Fruit fly (Drosophila melanogaster) ovary, adult (tissue): ENCODE data around the gene BckdhA.

Source experiments
- CG17801 ChIP-seq: fragments of 200-800 bp; optimal IDR thresholded peaks from 2 replicates; lab custom pipeline; 2019; ENCODE audit warnings: missing biosample characterization, mild to moderate bottlenecking, missing genetic modification characterization, moderate library complexity; ENCODE audit not compliant: partially characterized antibody

Gene BckdhA

dm6 chr3R:9534595-9535217 lies 20.9 kb upstream of the BckdhA start:
- no peak for TF ChIP-seq CG17801 (GFP tag; lab: Kevin White, UChicago)

- TF ChIP-seq CG17801 (GFP tag; lab: Kevin White, UChicago) = no peak
Observed at dm6 chr3R:9543495-9544180, 11.9 kb upstream of the BckdhA start.

dm6 chr3R:9546808-9547381 lies 8.7 kb upstream of the BckdhA start:
- TF ChIP-seq CG17801 (GFP tag; lab: Kevin White, UChicago) = no peak

dm6 chr3R:9548769-9549168 lies 6.8 kb upstream of the BckdhA start:
- no peak for TF ChIP-seq CG17801 (GFP tag; lab: Kevin White, UChicago)

- no peak for TF ChIP-seq CG17801 (GFP tag; lab: Kevin White, UChicago)
Observed at dm6 chr3R:9550265-9551012, 5.1 kb upstream of the BckdhA start.

dm6 chr3R:9551013-9551658 lies 4.4 kb upstream of the BckdhA start:
- peak; percentile 43 for TF ChIP-seq CG17801 (GFP tag; lab: Kevin White, UChicago)

DNA sequence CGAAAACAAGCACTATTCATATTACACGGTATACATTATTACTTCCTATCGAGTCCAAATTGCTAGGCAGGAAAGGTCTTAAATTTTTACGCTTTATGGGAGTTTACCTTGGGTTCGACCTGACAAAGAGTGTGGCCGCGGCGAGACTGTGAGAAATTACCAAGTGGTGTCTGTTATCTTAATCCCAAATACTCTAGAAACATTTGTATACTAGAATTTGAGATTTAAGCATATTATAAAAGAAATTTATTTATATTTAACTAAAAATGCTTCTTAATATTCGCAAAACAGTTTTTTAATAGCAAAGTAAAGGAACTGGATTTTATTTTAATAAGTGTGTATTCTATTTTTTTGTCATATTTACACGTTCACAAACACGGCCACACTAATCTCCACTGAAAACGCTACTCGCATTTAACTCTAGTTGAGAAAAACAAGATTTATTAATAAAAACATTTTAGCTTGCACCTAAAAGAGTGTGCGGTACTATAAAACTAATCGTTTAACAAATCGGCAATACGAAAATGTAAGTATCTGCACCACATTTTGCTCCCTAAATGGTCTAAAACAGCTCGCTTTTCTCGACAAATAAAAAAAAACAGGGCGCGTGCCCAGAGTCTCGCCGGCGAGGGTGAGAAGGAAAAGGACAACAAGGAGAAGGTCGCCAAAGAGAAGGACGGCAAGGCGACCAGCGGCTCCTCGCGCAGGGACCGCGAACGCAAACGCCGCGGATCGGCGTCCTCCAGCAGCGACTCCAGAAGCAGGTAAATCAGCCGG lies 3.7 kb upstream of the BckdhA start, which contains the start of the genes mura and RnpS1:
mura (minus strand) TSS at position 148 of the 777 bp plus-strand sequence.
RnpS1 (plus strand) TSS at position 376 of the 777 bp plus-strand sequence.
- no peak for TF ChIP-seq CG17801 (GFP tag; lab: Kevin White, UChicago)

dm6 chr3R:9559413-9560014 lies 3.9 kb downstream of the BckdhA start, which contains the start of the genes AP-1mu and MBD-like:
Gene AP-1mu, minus strand, starts transcription at chr3R:9559525.
Gene MBD-like, plus strand, starts transcription at chr3R:9559760.
- peak; percentile 72 for TF ChIP-seq CG17801 (GFP tag; lab: Kevin White, UChicago)

- no peak for TF ChIP-seq CG17801 (GFP tag; lab: Kevin White, UChicago)
Observed at dm6 chr3R:9561121-9561520, 5.5 kb downstream of the BckdhA start.

DNA sequence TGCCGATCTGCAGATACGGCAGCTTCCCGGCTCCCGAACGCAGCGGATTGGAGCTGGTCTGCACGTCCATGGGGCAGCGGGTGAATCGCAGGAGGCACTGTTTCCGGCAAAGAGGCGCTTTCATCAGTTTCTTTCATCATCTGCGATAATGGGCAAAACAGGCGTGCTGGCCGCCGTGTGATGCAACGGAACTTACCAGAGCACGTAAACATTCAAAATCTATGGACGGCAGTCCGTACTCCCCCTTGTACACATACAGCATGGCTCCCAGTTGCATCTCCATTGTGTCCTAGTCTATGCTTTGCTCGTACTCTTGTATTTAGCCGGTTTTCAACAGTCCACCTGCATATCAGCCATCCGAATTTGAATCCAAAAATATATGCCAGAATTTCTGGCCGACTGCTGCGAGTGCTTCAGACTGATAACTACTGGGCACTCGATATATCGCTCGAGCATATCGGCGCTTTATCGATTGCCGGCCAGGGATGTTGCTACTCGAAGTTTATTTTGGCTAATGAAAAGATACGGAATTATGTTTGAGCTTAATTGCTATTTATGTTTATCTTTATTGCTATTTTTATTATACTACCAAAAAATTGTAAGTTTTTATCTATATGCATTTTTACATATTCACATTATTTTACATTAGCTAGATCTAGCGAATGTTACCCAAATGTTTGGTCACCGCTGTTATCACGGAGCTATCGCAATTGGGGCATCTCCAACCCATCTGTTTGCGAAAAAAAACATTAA lies 7.8 kb downstream of the BckdhA start, which contains the start of the genes CG9393 and Vps45:
CG9393 (minus strand) TSS at position 434 of the 753 bp plus-strand sequence.
Vps45 (plus strand) TSS at position 685 of the 753 bp plus-strand sequence.
- TF ChIP-seq CG17801 (GFP tag; lab: Kevin White, UChicago) = peak; percentile 15

dm6 chr3R:9565895-9566294 lies 10.3 kb downstream of the BckdhA start, which contains the start of gene CG16789:
Gene CG16789, plus strand, starts transcription at chr3R:9566195.
- no peak for TF ChIP-seq CG17801 (GFP tag; lab: Kevin White, UChicago)

- no peak for TF ChIP-seq CG17801 (GFP tag; lab: Kevin White, UChicago)
Observed at dm6 chr3R:9570114-9570513, 14.5 kb downstream of the BckdhA start, which contains the start of gene CG16790. Gene CG16790, minus strand, starts transcription at chr3R:9570214.
